Worm (Caenorhabditis elegans) whole organism, L4 larva: ENCODE measurements around the gene B0554.5.
A peak's percentile ranks its signal among the peaks of the same experiment; 100 is the strongest.

Experiments used
- F37D6.2 ChIP-seq: sonication (generic microtip); optimal IDR thresholded peaks from 2 replicates; lab custom pipeline; 2016; ENCODE audit warnings: mild to moderate bottlenecking, missing genetic modification characterization, missing compliant biosample characterization
- F44E2.7 ChIP-seq: fragments of 200-800 bp; sonication (Bioruptor generic); IDR thresholded peaks from 2 replicates; pipeline ENCODE4 v2.1.2; 2022; ENCODE audit warnings: missing genetic modification characterization, missing compliant biosample characterization
- F49E8.2 ChIP-seq: sonication (generic microtip); optimal IDR thresholded peaks from 2 replicates; lab custom pipeline; 2016; ENCODE audit warnings: missing compliant biosample characterization, mild to moderate bottlenecking, missing genetic modification characterization, borderline replicate concordance
- Y48G9A.11 ChIP-seq: fragments of 200-800 bp; sonication (Bioruptor generic); IDR thresholded peaks from 2 replicates; pipeline ENCODE4 v1.3.6; 2022; ENCODE audit warnings: missing genetic modification reagents, missing genetic modification characterization, missing compliant biosample characterization
- ZK546.5 ChIP-seq, 2 experiments: sonication (generic microtip); optimal IDR thresholded peaks; 2 replicates each; lab custom pipeline; 2017; ENCODE audit warnings: missing biosample characterization in 2 of 2, missing genetic modification characterization in 2 of 2
- aly-2 ChIP-seq: sonication (generic microtip); optimal IDR thresholded peaks from 2 replicates; lab custom pipeline; 2018; ENCODE audit warnings: missing biosample characterization, missing genetic modification characterization
- ceh-20 ChIP-seq: fragments of 200-800 bp; sonication (Bioruptor generic); IDR thresholded peaks from 2 replicates; pipeline ENCODE4 v1.3.6; 2022; ENCODE audit warnings: missing genetic modification reagents, missing genetic modification characterization, missing compliant biosample characterization
- ceh-32 ChIP-seq: sonication (generic microtip); optimal IDR thresholded peaks from 2 replicates; lab custom pipeline; 2016; ENCODE audit warnings: mild to moderate bottlenecking, missing genetic modification characterization, missing compliant biosample characterization; ENCODE audit not compliant: poor library complexity
- ces-1 ChIP-seq: fragments of 150-350 bp; sonication (generic microtip); optimal IDR thresholded peaks from 4 replicates; lab custom pipeline; 2014; ENCODE audit warnings: missing biosample characterization, missing genetic modification reagents, missing genetic modification characterization
- cey-2 ChIP-seq: sonication (generic microtip); optimal IDR thresholded peaks from 3 replicates; lab custom pipeline; 2017; ENCODE audit warnings: missing genetic modification characterization, mild to moderate bottlenecking, missing compliant biosample characterization, antibody characterized with exemption, borderline replicate concordance; ENCODE audit not compliant: insufficient read depth
- ctbp-1 ChIP-seq: fragments of 200-800 bp; sonication (Bioruptor generic); IDR thresholded peaks from 2 replicates; pipeline ENCODE4 v1.3.6; 2022; ENCODE audit warnings: missing genetic modification reagents, missing genetic modification characterization, missing compliant biosample characterization
- daf-12 ChIP-seq: fragments of 150-350 bp; optimal IDR thresholded peaks from 2 replicates; lab custom pipeline; 2014; ENCODE audit warnings: missing biosample characterization, missing genetic modification reagents, missing genetic modification characterization
- daf-16 ChIP-seq, 3 experiments: sonication (generic microtip); optimal IDR thresholded peaks; 2 replicates each; lab custom pipeline; 2016 to 2017; ENCODE audit warnings: missing genetic modification characterization in 3 of 3, missing genetic modification reagents in 3 of 3, mild to moderate bottlenecking in 2 of 3, missing compliant biosample characterization in 2 of 3, missing biosample characterization in 1 of 3, moderate library complexity in 1 of 3
- daf-19 ChIP-seq: fragments of 200-800 bp; sonication (Bioruptor generic); conservative IDR thresholded peaks from 2 replicates; pipeline ENCODE4 v1.3.6; 2022; ENCODE audit warnings: missing genetic modification characterization, missing compliant biosample characterization
- daf-8 ChIP-seq: fragments of 200-800 bp; sonication (Bioruptor generic); IDR thresholded peaks from 2 replicates; pipeline ENCODE4 v1.3.6; 2022; ENCODE audit warnings: missing genetic modification characterization, missing compliant biosample characterization
- dmd-6 ChIP-seq: fragments of 200-800 bp; sonication (Bioruptor generic); IDR thresholded peaks from 2 replicates; pipeline ENCODE4 v1.3.6; 2022; ENCODE audit warnings: missing genetic modification reagents, missing genetic modification characterization, missing compliant biosample characterization
- dmd-9 ChIP-seq: fragments of 200-800 bp; sonication (Bioruptor generic); IDR thresholded peaks from 2 replicates; pipeline ENCODE4 v1.3.6; 2022; ENCODE audit warnings: missing genetic modification reagents, missing genetic modification characterization, missing compliant biosample characterization
- duxl-1 ChIP-seq: sonication (generic microtip); optimal IDR thresholded peaks from 2 replicates; lab custom pipeline; 2016; ENCODE audit warnings: mild to moderate bottlenecking, missing genetic modification characterization, moderate library complexity, missing compliant biosample characterization; ENCODE audit not compliant: poor library complexity
- dve-1 ChIP-seq: sonication (generic microtip); optimal IDR thresholded peaks from 2 replicates; lab custom pipeline; 2017; ENCODE audit warnings: antibody characterized with exemption, mild to moderate bottlenecking, missing genetic modification characterization, missing compliant biosample characterization; ENCODE audit not compliant: insufficient read depth
- fos-1 ChIP-seq: fragments of 150-350 bp; optimal IDR thresholded peaks from 2 replicates; lab custom pipeline; 2014; ENCODE audit warnings: missing biosample characterization, missing genetic modification characterization
- hlh-30 ChIP-seq: sonication (generic microtip); optimal IDR thresholded peaks from 2 replicates; lab custom pipeline; 2017; ENCODE audit warnings: antibody characterized with exemption, mild to moderate bottlenecking, missing genetic modification characterization, missing compliant biosample characterization; ENCODE audit not compliant: insufficient read depth
- lin-13 ChIP-seq: fragments of 150-350 bp; optimal IDR thresholded peaks from 2 replicates; lab custom pipeline; 2014; ENCODE audit warnings: missing biosample characterization, missing genetic modification reagents, missing genetic modification characterization
- lsy-2 ChIP-seq, 2 experiments: fragments of 150-350 bp in 1 of 2; sonication (generic microtip) in 1 of 2; optimal IDR thresholded peaks; 2 replicates each; lab custom pipeline; 2014 to 2017; ENCODE audit warnings: missing biosample characterization in 2 of 2, missing genetic modification characterization in 2 of 2
- mdl-1 ChIP-seq, 2 experiments: fragments of 150-350 bp in 1 of 2; sonication (generic microtip) in 1 of 2; optimal IDR thresholded peaks; 2 replicates each; lab custom pipeline; 2014 to 2017; ENCODE audit warnings: missing biosample characterization in 2 of 2, missing genetic modification characterization in 2 of 2
- mep-1 ChIP-seq: fragments of 150-350 bp; sonication (generic microtip); optimal IDR thresholded peaks from 3 replicates; lab custom pipeline; 2014; ENCODE audit warnings: missing biosample characterization, missing genetic modification characterization
- mxl-3 ChIP-seq: fragments of 200-800 bp; sonication (Bioruptor generic); optimal IDR thresholded peaks from 2 replicates; lab custom pipeline; 2018; ENCODE audit warnings: mild to moderate bottlenecking, missing genetic modification characterization, missing compliant biosample characterization
- nhr-10 ChIP-seq: fragments of 150-350 bp; optimal IDR thresholded peaks from 2 replicates; lab custom pipeline; 2014; ENCODE audit warnings: missing biosample characterization, missing genetic modification characterization
- nhr-25 ChIP-seq: sonication (generic microtip); optimal IDR thresholded peaks from 2 replicates; lab custom pipeline; 2017; ENCODE audit warnings: missing genetic modification characterization, mild to moderate bottlenecking, missing compliant biosample characterization, antibody characterized with exemption, moderate library complexity, borderline replicate concordance; ENCODE audit not compliant: insufficient read depth
- nhr-28 ChIP-seq: fragments of 150-350 bp; optimal IDR thresholded peaks from 2 replicates; lab custom pipeline; 2014; ENCODE audit warnings: missing biosample characterization, missing genetic modification characterization
- nhr-48 ChIP-seq: sonication (generic microtip); optimal IDR thresholded peaks from 2 replicates; lab custom pipeline; 2016; ENCODE audit warnings: mild to moderate bottlenecking, missing genetic modification characterization, missing compliant biosample characterization
- nhr-6 ChIP-seq: fragments of 150-350 bp; optimal IDR thresholded peaks from 2 replicates; lab custom pipeline; 2014; ENCODE audit warnings: missing biosample characterization, missing genetic modification characterization
- pha-4 ChIP-seq, 2 experiments: fragments of 150-350 bp in 1 of 2; fragments of 200-800 bp in 1 of 2; sonication (Bioruptor generic) in 1 of 2; IDR thresholded peaks in 1 of 2; optimal IDR thresholded peaks in 1 of 2; 2 replicates each; pipeline versions ENCODE4 v1.3.6 to Lab custom; 2014 to 2022; ENCODE audit warnings: missing genetic modification characterization in 2 of 2, missing genetic modification reagents in 2 of 2, missing biosample characterization in 1 of 2, missing compliant biosample characterization in 1 of 2
- pqm-1 ChIP-seq: sonication (generic microtip); optimal IDR thresholded peaks from 2 replicates; lab custom pipeline; 2017; ENCODE audit warnings: missing biosample characterization, missing genetic modification characterization
- saeg-2 ChIP-seq: fragments of 200-800 bp; sonication (Bioruptor generic); IDR thresholded peaks from 2 replicates; pipeline ENCODE4 v1.3.6; 2022; ENCODE audit warnings: missing genetic modification reagents, missing genetic modification characterization, missing compliant biosample characterization
- sdz-12 ChIP-seq: fragments of 200-800 bp; sonication (Bioruptor generic); optimal IDR thresholded peaks from 2 replicates; lab custom pipeline; 2018; ENCODE audit warnings: mild to moderate bottlenecking, missing genetic modification characterization, missing compliant biosample characterization
- spr-1 ChIP-seq: sonication (generic microtip); optimal IDR thresholded peaks from 2 replicates; lab custom pipeline; 2016; ENCODE audit warnings: mild to moderate bottlenecking, missing genetic modification characterization, missing compliant biosample characterization
- unc-62 ChIP-seq, 3 experiments: fragments of 150-350 bp in 1 of 3; sonication (generic microtip); optimal IDR thresholded peaks in 2 of 3; peaks in 1 of 3; 1 replicate in 1 of 3; 2 replicates in 2 of 3; lab custom pipeline; 2014 to 2017; ENCODE audit warnings: missing biosample characterization in 3 of 3, missing genetic modification characterization in 3 of 3, missing genetic modification reagents in 3 of 3, missing genotype in 1 of 3
- zfp-2 ChIP-seq: sonication (generic microtip); optimal IDR thresholded peaks from 2 replicates; lab custom pipeline; 2016; ENCODE audit warnings: mild to moderate bottlenecking, missing genetic modification characterization, missing compliant biosample characterization
- zfp-3 ChIP-seq: fragments of 200-800 bp; sonication (Bioruptor generic); conservative IDR thresholded peaks from 2 replicates; pipeline ENCODE4 v1.3.6; 2022; ENCODE audit warnings: missing genetic modification reagents, missing genetic modification characterization, missing compliant biosample characterization
- ztf-11 ChIP-seq: fragments of 150-350 bp; optimal IDR thresholded peaks from 2 replicates; lab custom pipeline; 2014; ENCODE audit warnings: missing biosample characterization, missing genetic modification characterization

The B0554.5 gene

DNA sequence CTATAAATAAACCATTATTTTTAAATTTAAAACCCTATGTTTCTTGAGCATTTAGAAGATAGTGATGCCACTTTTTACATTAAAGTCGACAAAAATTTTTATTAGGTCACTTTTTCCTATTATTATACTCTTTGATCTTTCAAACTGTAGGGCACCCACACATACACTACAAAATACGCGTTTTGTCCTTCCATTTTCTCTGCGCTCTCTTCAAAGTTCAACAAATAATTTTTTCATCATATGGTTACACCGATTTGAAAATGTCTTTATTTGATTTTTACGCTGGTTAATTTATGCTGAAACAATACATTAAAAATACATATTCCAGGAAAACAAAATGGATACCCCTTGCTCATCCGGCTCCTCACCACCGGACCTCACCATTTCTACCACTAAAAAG lies 38.0 kb downstream of the B0554.5 start, which contains the start of gene nhr-202 (continued):
- TF ChIP-seq F37D6.2 (tag; lab: Kevin White, UChicago), result no peak
- TF ChIP-seq F44E2.7 (GFP tag; lab: Robert Waterston, UW), result no peak
- no peak for TF ChIP-seq ztf-11 (tag; lab: Kevin White, UChicago)
- peak; percentile 32 for TF ChIP-seq mep-1 (tag; lab: Kevin White, UChicago)
- no peak for TF ChIP-seq ces-1
- TF ChIP-seq dmd-9 (GFP tag; lab: Robert Waterston, UW), result no peak
- TF ChIP-seq ceh-32 (tag; lab: Kevin White, UChicago), result no peak
- no peak for TF ChIP-seq ZK546.5 (tag; optimal IDR thresholded peaks at IDR 0.05; lab: Kevin White, UChicago)
- TF ChIP-seq zfp-3 (GFP tag; lab: Robert Waterston, UW), result no peak

DNA sequence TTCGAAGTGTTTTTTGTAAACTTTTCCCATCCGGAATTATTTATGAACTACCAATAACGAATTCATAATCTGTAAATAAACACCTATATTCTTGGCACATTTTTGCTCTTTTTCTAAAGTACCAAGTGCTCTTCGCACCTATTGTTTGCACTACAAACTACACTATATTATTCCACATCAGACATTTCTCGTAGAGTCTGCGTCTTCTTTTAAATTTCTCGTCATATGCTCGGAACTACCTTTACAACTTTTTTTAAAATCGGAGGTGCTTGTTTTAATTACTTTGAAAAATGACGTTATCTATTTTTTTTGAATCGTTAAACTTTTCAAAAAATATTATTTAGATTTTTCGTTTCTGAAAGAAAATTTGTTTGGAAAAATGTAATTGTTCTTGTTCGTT lies 40.6 kb downstream of the B0554.5 start, which contains the start of gene nhr-201:
Gene nhr-201, plus strand, starts transcription at position 29 of the 400 bp plus-strand sequence.
- no peak for TF ChIP-seq nhr-25 (tag; lab: Kevin White, UChicago)
- TF ChIP-seq pqm-1, result no peak
- TF ChIP-seq ctbp-1 (GFP tag; lab: Robert Waterston, UW), result no peak
- TF ChIP-seq hlh-30, result peak; percentile 59
- TF ChIP-seq dve-1 (tag; lab: Kevin White, UChicago), result peak; percentile 64
- peak in 1 of 2 experiments; percentile 25 for TF ChIP-seq lsy-2 (tag; optimal IDR thresholded peaks at IDR 0.05; lab: Kevin White, UChicago)
- TF ChIP-seq F49E8.2 (tag; lab: Kevin White, UChicago), result no peak
- TF ChIP-seq daf-16 (GFP tag; optimal IDR thresholded peaks at IDR 0.05; lab: Kevin White, UChicago), result no peak
- TF ChIP-seq daf-16 (tag; optimal IDR thresholded peaks at IDR 0.05; lab: Kevin White, UChicago), result peak; percentile 60
- peak; percentile 18 for TF ChIP-seq mep-1 (tag; lab: Kevin White, UChicago)
- no peak for TF ChIP-seq daf-12 (tag; lab: Kevin White, UChicago)
- TF ChIP-seq sdz-12 (GFP tag; lab: Kevin White, UChicago), result no peak
- no peak for TF ChIP-seq ZK546.5 (tag; optimal IDR thresholded peaks at IDR 0.05; lab: Kevin White, UChicago)
- TF ChIP-seq nhr-48, result peak; percentile 3
- no peak for TF ChIP-seq saeg-2
- peak; percentile 46; the same call in 1 of the 2 replicates for TF ChIP-seq dmd-6 (GFP tag; lab: Robert Waterston, UW)
- no peak for TF ChIP-seq daf-19 (GFP tag; lab: Robert Waterston, UW)
- TF ChIP-seq nhr-28 (tag; lab: Kevin White, UChicago), result peak; percentile 95
- no peak for TF ChIP-seq daf-8 (GFP tag; lab: Robert Waterston, UW)
- no peak for TF ChIP-seq spr-1 (tag; lab: Kevin White, UChicago)
- no peak for TF ChIP-seq ceh-20
- TF ChIP-seq nhr-10 (tag; lab: Kevin White, UChicago), result no peak
- no peak for TF ChIP-seq lin-13 (GFP tag; lab: Kevin White, UChicago)
- no peak for TF ChIP-seq cey-2 (tag; lab: Kevin White, UChicago)
- TF ChIP-seq nhr-6 (tag; lab: Kevin White, UChicago), result no peak
- TF ChIP-seq aly-2 (tag; lab: Kevin White, UChicago), result no peak

DNA sequence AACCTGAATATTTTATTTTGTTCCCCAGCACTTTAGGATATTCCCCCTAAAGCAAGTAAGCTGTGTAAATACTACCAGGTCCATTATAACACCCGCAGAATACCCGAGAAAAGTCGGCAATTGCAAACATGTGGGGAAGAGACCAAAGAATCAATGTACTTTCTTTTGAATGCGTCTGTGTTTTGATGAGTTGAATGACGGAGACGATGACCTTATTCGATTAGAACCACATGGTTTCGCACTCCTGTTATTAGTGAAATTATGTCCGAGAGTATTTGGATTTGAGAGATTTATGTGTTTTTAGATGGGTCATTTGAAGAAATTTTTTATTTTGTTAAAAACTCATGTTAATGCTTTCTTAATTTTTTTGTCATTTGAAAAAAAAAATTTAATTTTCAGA lies 41.1 kb downstream of the B0554.5 start:
- TF ChIP-seq mxl-3, result peak; percentile 3
- TF ChIP-seq Y48G9A.11 (GFP tag; lab: Robert Waterston, UW), result no peak
- no peak for TF ChIP-seq pha-4 (GFP tag; IDR thresholded peaks at IDR 0.05; lab: Robert Waterston, UW)
- TF ChIP-seq pha-4 (tag; optimal IDR thresholded peaks at IDR 0.05; lab: Kevin White, UChicago), result no peak
- TF ChIP-seq duxl-1, result peak; percentile 23
- peak in 1 of 2 experiments; percentile 73 for TF ChIP-seq unc-62 (GFP tag; optimal IDR thresholded peaks at IDR 0.05 in 1 of 2; lab: Kevin White, UChicago)
- TF ChIP-seq unc-62 (tag; optimal IDR thresholded peaks at IDR 0.05; lab: Kevin White, UChicago), result no peak
- TF ChIP-seq mdl-1 (tag; optimal IDR thresholded peaks at IDR 0.05; lab: Kevin White, UChicago), result peak in 1 of 2 experiments; percentile 2
- TF ChIP-seq hlh-30, result peak; percentile 20
- no peak for TF ChIP-seq cey-2 (tag; lab: Kevin White, UChicago)
- TF ChIP-seq nhr-28 (tag; lab: Kevin White, UChicago), result peak; percentile 46
- TF ChIP-seq ces-1, result no peak
- TF ChIP-seq fos-1 (tag; lab: Kevin White, UChicago), result no peak
- TF ChIP-seq zfp-2 (tag; lab: Kevin White, UChicago), result no peak
